Worm (Caenorhabditis elegans) whole organism, early embryonic: ENCODE data around the gene tes-1.

Experiments used
- B0310.2 ChIP-seq: sonication (generic microtip); optimal IDR thresholded peaks from 2 replicates; lab custom pipeline; 2016; ENCODE audit warnings: mild to moderate bottlenecking, missing genetic modification characterization, missing compliant biosample characterization
- F13C5.2 ChIP-seq: sonication (generic microtip); optimal IDR thresholded peaks from 2 replicates; lab custom pipeline; 2017; ENCODE audit warnings: mild to moderate bottlenecking, missing genetic modification characterization, inconsistent platforms, missing compliant biosample characterization
- aly-1 ChIP-seq: sonication (generic microtip); optimal IDR thresholded peaks from 2 replicates; lab custom pipeline; 2016; ENCODE audit warnings: missing genetic modification characterization, missing compliant biosample characterization
- ama-1 ChIP-seq: fragments of 150-350 bp; optimal IDR thresholded peaks from 2 replicates; lab custom pipeline; 2014
- ceh-13 ChIP-seq: fragments of 200-800 bp; sonication (Bioruptor generic); optimal IDR thresholded peaks from 2 replicates; lab custom pipeline; 2018; ENCODE audit warnings: mild to moderate bottlenecking, missing genetic modification characterization, missing compliant biosample characterization
- ceh-36 ChIP-seq: sonication (generic microtip); optimal IDR thresholded peaks from 2 replicates; lab custom pipeline; 2016; ENCODE audit warnings: missing genetic modification characterization, inconsistent platforms, missing compliant biosample characterization
- ets-7 ChIP-seq: sonication (generic microtip); optimal IDR thresholded peaks from 2 replicates; lab custom pipeline; 2016; ENCODE audit warnings: missing genotype, missing genetic modification characterization, missing compliant biosample characterization
- flt-1 ChIP-seq: fragments of 200-800 bp; sonication (Bioruptor generic); IDR thresholded peaks from 2 replicates; pipeline ENCODE4 v1.3.6; 2022; ENCODE audit warnings: missing genetic modification characterization, missing compliant biosample characterization
- hmbx-1 ChIP-seq: sonication (generic microtip); optimal IDR thresholded peaks from 2 replicates; lab custom pipeline; 2016; ENCODE audit warnings: mild to moderate bottlenecking, missing genetic modification characterization, missing compliant biosample characterization
- hmg-4 ChIP-seq: fragments of 200-800 bp; sonication (Bioruptor generic); optimal IDR thresholded peaks from 2 replicates; lab custom pipeline; 2018; ENCODE audit warnings: mild to moderate bottlenecking, missing genetic modification characterization, missing compliant biosample characterization
- hnd-1 ChIP-seq: sonication (generic microtip); optimal IDR thresholded peaks from 2 replicates; lab custom pipeline; 2016; ENCODE audit warnings: missing genetic modification characterization, missing compliant biosample characterization
- pes-1 ChIP-seq: fragments of 200-800 bp; sonication (Bioruptor generic); IDR thresholded peaks from 2 replicates; pipeline ENCODE4 v1.3.6; 2022; ENCODE audit warnings: missing genetic modification reagents, missing genetic modification characterization, missing compliant biosample characterization
- scrt-1 ChIP-seq: fragments of 200-800 bp; sonication (Bioruptor generic); IDR thresholded peaks from 2 replicates; pipeline ENCODE4 v1.3.6; 2022; ENCODE audit warnings: missing genetic modification characterization, missing compliant biosample characterization
- sea-1 ChIP-seq: fragments of 200-800 bp; sonication (Bioruptor generic); conservative IDR thresholded peaks from 2 replicates; pipeline ENCODE4 v1.3.6; 2022; ENCODE audit warnings: missing genetic modification characterization, missing compliant biosample characterization
- tbx-11 ChIP-seq: fragments of 200-800 bp; sonication (Bioruptor generic); IDR thresholded peaks from 2 replicates; pipeline ENCODE4 v1.3.6; 2022; ENCODE audit warnings: missing genetic modification characterization, missing compliant biosample characterization
- tbx-37 ChIP-seq: fragments of 200-800 bp; sonication (Bioruptor generic); conservative IDR thresholded peaks from 2 replicates; pipeline ENCODE4 v1.3.6; 2022; ENCODE audit warnings: missing genetic modification reagents, missing genetic modification characterization, missing compliant biosample characterization
- tra-4 ChIP-seq: sonication (generic microtip); optimal IDR thresholded peaks from 2 replicates; lab custom pipeline; 2017; ENCODE audit warnings: missing genetic modification characterization, missing compliant biosample characterization

Gene tes-1

DNA sequence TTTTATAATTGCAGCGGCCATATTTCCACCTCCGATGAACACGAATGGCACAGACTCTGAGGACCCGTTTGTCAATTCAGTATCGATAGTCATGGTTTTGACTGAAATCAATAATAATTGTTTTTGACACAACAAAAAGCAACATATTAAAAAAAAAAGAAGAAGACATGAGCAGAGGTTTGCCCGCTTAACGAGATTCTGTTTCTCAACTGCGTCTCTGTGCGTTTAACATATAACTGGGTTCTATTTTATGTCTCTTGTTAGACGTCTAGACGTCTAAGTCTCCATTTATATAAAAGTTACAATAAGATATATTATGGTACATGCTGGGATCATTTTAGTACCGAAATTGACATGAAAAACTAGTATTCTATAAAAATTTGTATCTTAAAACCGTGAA lies 26.0 kb upstream of the tes-1 start, which contains the start of gene pycr-4:
TSS of gene pycr-4 (minus strand) at position 101 of the 400 bp plus-strand sequence.
- no peak for TF ChIP-seq flt-1 (GFP tag; lab: Robert Waterston, UW)
- no peak for TF ChIP-seq pes-1
- TF ChIP-seq hnd-1, result no peak
- no peak for TF ChIP-seq ceh-13 (GFP tag; lab: Kevin White, UChicago)
- TF ChIP-seq tbx-37 (GFP tag; lab: Robert Waterston, UW), result no peak
- no peak for TF ChIP-seq hmbx-1
- TF ChIP-seq tra-4 (tag; lab: Kevin White, UChicago), result no peak
- no peak for TF ChIP-seq ama-1 (lab: Kevin White, UChicago)
- TF ChIP-seq ceh-36 (tag; lab: Kevin White, UChicago), result no peak
- no peak for TF ChIP-seq tbx-11 (GFP tag; lab: Robert Waterston, UW)
- TF ChIP-seq scrt-1 (GFP tag; lab: Robert Waterston, UW), result no peak

DNA sequence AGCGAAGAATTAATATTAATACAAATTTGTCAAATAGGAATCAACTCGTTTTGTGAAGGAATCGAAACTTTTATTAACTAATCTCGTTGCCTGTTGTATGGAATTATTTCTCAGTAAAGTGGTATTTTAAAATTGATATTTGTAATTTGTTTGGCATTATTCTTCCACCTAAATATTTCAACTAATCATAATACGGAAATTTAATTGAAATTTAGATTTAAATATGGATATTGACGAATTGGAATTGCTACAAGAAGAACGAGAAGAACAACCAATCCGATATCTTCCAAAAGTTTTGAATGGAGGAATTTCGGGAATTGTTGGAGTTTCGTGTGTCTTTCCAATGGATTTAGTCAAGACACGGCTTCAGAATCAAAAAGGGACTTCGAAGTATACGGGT lies 23.6 kb upstream of the tes-1 start, which contains the start of gene slc-25A18.2:
TSS of gene slc-25A18.2 (plus strand) at position 216 of the 400 bp plus-strand sequence.
- no peak for TF ChIP-seq hmbx-1

DNA sequence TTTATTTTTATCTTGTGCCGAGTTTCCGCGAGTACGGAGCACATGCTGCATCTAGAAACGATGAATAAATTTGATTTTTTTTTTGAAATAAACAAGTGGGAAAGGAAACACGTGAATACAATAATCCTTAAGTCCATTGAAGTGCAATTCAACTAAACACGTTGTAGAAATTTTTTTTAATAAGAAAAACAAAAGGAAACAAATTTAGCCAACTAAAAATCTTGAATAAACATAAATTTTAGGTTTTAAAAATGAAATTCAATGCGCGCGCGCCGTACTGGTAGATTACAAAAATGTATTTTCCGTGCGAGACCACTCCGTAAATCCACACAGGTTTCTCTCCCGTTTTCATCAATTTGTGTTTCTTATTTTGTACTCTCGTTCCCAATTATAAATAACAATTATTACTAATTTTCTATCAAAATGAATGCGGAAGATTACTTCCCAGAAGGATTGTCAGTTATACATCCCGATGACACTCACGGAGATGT lies 22.0 kb upstream of the tes-1 start, which contains the start of the genes plk-3 and F55G1.6:
TSS of gene plk-3 (minus strand) at position 51 of the 491 bp plus-strand sequence.
TSS of gene F55G1.6 (plus strand) at position 359 of the 491 bp plus-strand sequence.
- TF ChIP-seq hmbx-1 (no peak), pes-1 (no peak), hnd-1 (no peak), aly-1 (tag; lab: Kevin White, UChicago) (no peak), flt-1 (GFP tag; lab: Robert Waterston, UW) (no peak), scrt-1 (GFP tag; lab: Robert Waterston, UW) (no peak), tra-4 (tag; lab: Kevin White, UChicago) (no peak), tbx-37 (GFP tag; lab: Robert Waterston, UW) (no peak), F13C5.2 (tag; lab: Kevin White, UChicago) (no peak), hmg-4 (GFP tag; lab: Kevin White, UChicago) (no peak), tbx-11 (GFP tag; lab: Robert Waterston, UW) (no peak), ceh-36 (tag; lab: Kevin White, UChicago) (no peak), ets-7 (tag; lab: Kevin White, UChicago) (no peak), B0310.2 (tag; lab: Kevin White, UChicago) (no peak), ceh-13 (GFP tag; lab: Kevin White, UChicago) (no peak), ama-1 (lab: Kevin White, UChicago) (no peak), sea-1 (no peak)

ce11 chrIV:7469782-7470413 lies 18.7 kb upstream of the tes-1 start, which contains the start of gene F55G1.7:
Gene F55G1.7 (minus strand): TSS chrIV:7469832.
- TF ChIP-seq scrt-1 (GFP tag; lab: Robert Waterston, UW) (no peak), F13C5.2 (tag; lab: Kevin White, UChicago) (no peak), tra-4 (tag; lab: Kevin White, UChicago) (no peak), B0310.2 (tag; lab: Kevin White, UChicago) (no peak), flt-1 (GFP tag; lab: Robert Waterston, UW) (no peak), hnd-1 (no peak), hmbx-1 (no peak), ama-1 (lab: Kevin White, UChicago) (no peak), tbx-37 (GFP tag; lab: Robert Waterston, UW) (no peak), pes-1 (no peak), hmg-4 (GFP tag; lab: Kevin White, UChicago) (no peak), ceh-13 (GFP tag; lab: Kevin White, UChicago) (no peak)

DNA sequence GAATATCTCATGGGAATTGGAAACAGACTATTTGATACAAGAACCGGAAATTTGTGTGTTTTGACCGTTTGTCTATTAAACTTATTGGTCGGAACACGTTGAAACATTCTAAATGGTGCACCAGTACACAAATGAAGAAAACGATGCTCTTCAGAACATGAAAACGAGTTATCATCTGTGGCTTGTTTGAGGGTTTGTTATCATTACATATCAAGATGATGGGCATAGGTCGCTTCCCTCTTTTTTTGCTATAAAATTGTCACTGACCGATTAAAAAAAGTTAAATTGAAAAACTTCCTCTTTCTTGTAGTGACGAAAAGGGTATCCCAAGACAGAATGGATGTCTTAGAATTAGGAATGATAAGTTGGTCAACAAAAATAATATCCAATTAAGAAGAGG lies 17.4 kb upstream of the tes-1 start:
- TF ChIP-seq scrt-1 (GFP tag; lab: Robert Waterston, UW) (no peak), tbx-37 (GFP tag; lab: Robert Waterston, UW) (no peak)

DNA sequence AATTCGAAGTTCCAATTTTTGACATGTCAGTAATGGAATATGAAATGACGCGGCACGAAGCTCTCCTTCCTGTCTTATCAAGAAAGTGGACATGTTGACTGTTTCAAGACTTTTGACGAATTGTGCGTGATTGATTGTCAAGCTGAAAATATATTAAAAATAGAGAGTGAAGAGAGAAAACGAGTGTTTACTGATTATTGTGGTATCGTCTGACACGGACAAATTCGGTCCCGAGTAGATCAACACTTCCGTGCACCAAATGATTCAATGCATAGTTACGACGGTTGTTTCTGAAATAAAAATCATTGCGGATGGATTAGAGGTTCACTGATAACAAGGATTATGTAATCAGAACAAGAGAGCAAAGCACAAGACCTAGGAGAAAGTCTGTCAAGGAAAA lies 15.9 kb upstream of the tes-1 start:
- TF ChIP-seq hmbx-1, result no peak
- TF ChIP-seq ceh-13 (GFP tag; lab: Kevin White, UChicago), result no peak
- TF ChIP-seq tra-4 (tag; lab: Kevin White, UChicago), result no peak
- TF ChIP-seq F13C5.2 (tag; lab: Kevin White, UChicago), result no peak
- no peak for TF ChIP-seq ama-1 (lab: Kevin White, UChicago)
- TF ChIP-seq tbx-11 (GFP tag; lab: Robert Waterston, UW), result no peak
- TF ChIP-seq pes-1, result no peak
- TF ChIP-seq flt-1 (GFP tag; lab: Robert Waterston, UW), result no peak
- no peak for TF ChIP-seq hmg-4 (GFP tag; lab: Kevin White, UChicago)
- TF ChIP-seq scrt-1 (GFP tag; lab: Robert Waterston, UW), result no peak

ce11 chrIV:7465857-7466256 lies 14.6 kb upstream of the tes-1 start, which contains the start of gene F13B6.3:
Gene F13B6.3 (minus strand): TSS chrIV:7465957.
- no peak for TF ChIP-seq ama-1 (lab: Kevin White, UChicago)
- TF ChIP-seq sea-1, result no peak
- no peak for TF ChIP-seq ets-7 (tag; lab: Kevin White, UChicago)
- TF ChIP-seq hnd-1, result no peak
- TF ChIP-seq aly-1 (tag; lab: Kevin White, UChicago), result no peak
- TF ChIP-seq tra-4 (tag; lab: Kevin White, UChicago), result no peak
- no peak for TF ChIP-seq hmbx-1
- TF ChIP-seq hmg-4 (GFP tag; lab: Kevin White, UChicago), result no peak
- TF ChIP-seq tbx-37 (GFP tag; lab: Robert Waterston, UW), result no peak
- TF ChIP-seq B0310.2 (tag; lab: Kevin White, UChicago), result no peak
- TF ChIP-seq flt-1 (GFP tag; lab: Robert Waterston, UW), result no peak
- no peak for TF ChIP-seq ceh-13 (GFP tag; lab: Kevin White, UChicago)
- TF ChIP-seq F13C5.2 (tag; lab: Kevin White, UChicago), result no peak
- TF ChIP-seq tbx-11 (GFP tag; lab: Robert Waterston, UW), result no peak
